Worm (Caenorhabditis elegans): ENCODE data around the gene adal-1.

Gene adal-1

DNA sequence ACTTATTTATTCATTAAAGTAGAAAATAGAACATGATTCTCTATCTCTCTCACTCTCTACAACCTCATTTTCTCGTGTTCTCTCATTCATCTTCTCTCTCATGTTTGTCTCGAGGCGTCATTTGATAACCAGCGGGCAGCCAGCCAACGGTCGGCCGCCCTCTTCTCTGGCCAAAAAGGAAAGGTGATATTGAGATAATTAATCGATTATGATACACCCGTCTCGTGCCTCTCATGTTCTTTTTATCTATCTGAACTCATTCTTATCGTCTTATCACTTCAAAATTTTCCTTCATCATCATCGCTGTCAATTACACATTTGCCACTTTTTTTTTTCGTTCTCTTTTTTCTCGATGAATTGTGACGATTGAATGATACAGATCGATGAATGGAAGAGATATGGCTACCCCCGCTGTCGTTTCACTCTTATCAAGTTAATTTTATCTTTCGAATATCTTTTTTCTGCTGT lies 50.8 kb downstream of the adal-1 start (continued):
- TF ChIP-seq rnt-1 (tag; optimal IDR thresholded peaks at IDR 0.05) (peak; percentile 43), nhr-20 (tag; optimal IDR thresholded peaks at IDR 0.05) (peak; percentile 94), nhr-76 (tag; optimal IDR thresholded peaks at IDR 0.05) (no peak), zag-1 (tag; optimal IDR thresholded peaks at IDR 0.05) (no peak), nhr-19 (GFP tag; conservative IDR thresholded peaks at IDR 0.05) (peak; percentile 71), lir-3 (tag; optimal IDR thresholded peaks at IDR 0.05; ENCODE audit: poor library complexity) (peak; percentile 52), mdl-1 (tag; optimal IDR thresholded peaks at IDR 0.05) (peak in 1 of 2 experiments; percentile 78), lin-35 (GFP tag; optimal IDR thresholded peaks at IDR 0.05) (peak in 1 of 2 experiments; percentile 69), egl-27 (tag; optimal IDR thresholded peaks at IDR 0.05) (peak; percentile 98 to 99), nhr-12 (tag; optimal IDR thresholded peaks at IDR 0.05) (no peak)

DNA sequence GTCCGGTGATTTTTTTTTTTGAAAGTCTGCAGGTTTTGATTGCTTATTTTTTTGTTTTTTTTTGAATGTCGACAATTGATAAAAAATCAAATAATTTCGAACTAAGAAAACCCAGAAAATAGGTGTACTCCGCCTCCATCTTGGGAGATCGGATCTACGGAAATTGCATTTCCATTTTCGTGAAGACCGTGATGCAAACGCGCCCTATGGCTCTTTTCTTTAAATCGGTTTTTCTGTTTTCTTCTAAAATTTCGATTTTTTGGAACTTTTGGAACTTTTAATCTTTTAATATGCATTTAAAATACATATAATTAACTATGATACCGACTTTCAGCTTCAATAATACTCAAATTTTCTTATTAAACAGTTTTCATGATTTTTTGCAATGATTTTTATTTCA lies 51.4 kb downstream of the adal-1 start:
- TF ChIP-seq jun-1 (tag; optimal IDR thresholded peaks at IDR 0.05) (no peak), ztf-4 (tag; optimal IDR thresholded peaks at IDR 0.05) (no peak), aly-2 (tag; optimal IDR thresholded peaks at IDR 0.05) (no peak), fkh-8 (tag; optimal IDR thresholded peaks at IDR 0.05) (no peak), egl-13 (tag; optimal IDR thresholded peaks at IDR 0.05) (no peak), tbx-2 (tag; optimal IDR thresholded peaks at IDR 0.05) (no peak), unc-30 (tag; optimal IDR thresholded peaks at IDR 0.05) (no peak), pqm-1 (tag; optimal IDR thresholded peaks at IDR 0.05) (no peak), nhr-71 (tag; optimal IDR thresholded peaks at IDR 0.05) (no peak), swsn-7 (tag; optimal IDR thresholded peaks at IDR 0.05) (no peak), ama-1 (optimal IDR thresholded peaks at IDR 0.05) (no peak), Y116A8C.19 (tag; optimal IDR thresholded peaks at IDR 0.05; ENCODE audit: borderline replicate concordance) (no peak), lin-39 (tag; optimal IDR thresholded peaks at IDR 0.05) (no peak), alr-1 (tag; optimal IDR thresholded peaks at IDR 0.05; ENCODE audit: borderline replicate concordance) (no peak), dpl-1 (GFP tag; optimal IDR thresholded peaks at IDR 0.05) (no peak), ceh-88 (GFP tag; IDR thresholded peaks at IDR 0.05) (no peak), hpl-2 (GFP tag; optimal IDR thresholded peaks at IDR 0.05) (no peak), nhr-84 (tag; optimal IDR thresholded peaks at IDR 0.05) (no peak), zip-4 (GFP tag; optimal IDR thresholded peaks at IDR 0.05) (no peak)

Measured in whole organism, L1 larva.